Fruit fly (Drosophila melanogaster): Measurements from ENCODE around the gene CG34148.

CG34148 gene

DNA sequence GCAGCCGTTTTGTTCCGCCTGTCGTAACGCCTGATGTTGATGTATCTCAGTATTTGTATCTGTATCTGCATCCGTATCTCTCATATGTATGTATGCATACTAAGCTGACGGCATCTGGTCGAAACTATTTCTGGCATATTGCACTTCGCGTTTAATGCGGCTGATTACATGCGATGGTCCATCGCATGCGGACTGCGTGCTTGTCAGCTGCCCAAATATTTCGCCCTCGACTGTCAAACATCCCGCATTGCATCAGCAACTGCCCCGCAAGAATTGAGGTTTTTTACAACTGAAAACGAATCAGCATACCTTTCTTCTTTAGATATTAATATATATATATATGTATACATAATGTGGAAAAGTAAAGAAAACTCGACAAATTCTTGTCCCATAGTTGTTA is 15.6 kb downstream of the CG34148 start:
- no peak for TF ChIP-seq CG7045 (GFP tag; optimal IDR thresholded peaks at IDR 0.05)
- no peak for TF ChIP-seq kay (GFP tag; ENCODE audit: borderline replicate concordance)
- no peak for TF ChIP-seq pad (GFP tag; optimal IDR thresholded peaks at IDR 0.05)
- TF ChIP-seq CG5204 (GFP tag; optimal IDR thresholded peaks at IDR 0.05): no peak
- no peak for TF ChIP-seq Crg-1 (GFP tag; optimal IDR thresholded peaks at IDR 0.05)
- no peak for TF ChIP-seq ovo (GFP tag; optimal IDR thresholded peaks at IDR 0.05)
- no peak for TF ChIP-seq CG14711 (tag; optimal IDR thresholded peaks at IDR 0.05)
- TF ChIP-seq toe (GFP tag; optimal IDR thresholded peaks at IDR 0.05): no peak
- no peak for TF ChIP-seq Mnt (GFP tag; optimal IDR thresholded peaks at IDR 0.05)
- no peak for TF ChIP-seq bab1 (GFP tag; optimal IDR thresholded peaks at IDR 0.05)
- TF ChIP-seq CG11617 (GFP tag; optimal IDR thresholded peaks at IDR 0.05): no peak
- TF ChIP-seq CG1620 (GFP tag; optimal IDR thresholded peaks at IDR 0.05): no peak
- no peak for TF ChIP-seq tj (GFP tag; optimal IDR thresholded peaks at IDR 0.05)
- TF ChIP-seq CG12768 (GFP tag; optimal IDR thresholded peaks at IDR 0.05): no peak
- no peak for TF ChIP-seq cnc (optimal IDR thresholded peaks at IDR 0.05)
- TF ChIP-seq Clk (GFP tag; optimal IDR thresholded peaks at IDR 0.05): no peak

DNA sequence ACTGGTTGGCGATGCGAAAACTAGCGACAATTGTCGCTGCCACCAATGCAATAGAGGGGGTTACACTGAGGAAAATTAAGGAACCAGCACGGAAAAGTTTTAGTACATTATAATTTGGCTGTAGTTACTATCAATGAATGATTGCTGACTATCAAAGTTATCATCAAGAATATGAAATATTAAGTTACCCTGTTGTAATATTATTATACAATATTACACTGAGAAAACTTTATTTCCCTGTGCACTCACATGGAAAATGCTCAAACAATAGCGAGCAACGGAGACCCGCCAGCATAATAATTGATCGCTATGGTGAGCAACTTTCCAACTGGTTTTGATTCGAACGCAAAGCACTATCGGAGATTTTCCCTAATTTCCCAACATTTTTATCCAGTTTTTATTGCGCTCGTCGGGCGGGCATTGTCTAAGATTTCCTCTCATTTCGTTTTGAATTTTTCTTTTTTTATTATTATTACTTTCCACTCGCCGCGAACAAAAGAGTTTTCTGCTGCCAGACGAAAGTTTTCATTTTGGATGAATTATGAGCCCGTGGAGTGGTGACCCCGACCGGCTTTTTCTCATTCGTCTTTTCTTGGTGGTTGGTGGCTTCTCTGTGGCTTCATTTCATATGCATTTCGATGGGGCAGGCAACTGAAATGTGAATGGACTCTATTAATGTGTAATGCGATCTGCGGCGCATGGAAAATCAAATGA is 16.2 kb downstream of the CG34148 start:
- no peak for TF ChIP-seq CG12768 (GFP tag; optimal IDR thresholded peaks at IDR 0.05)
- TF ChIP-seq CG1620 (GFP tag; optimal IDR thresholded peaks at IDR 0.05): no peak
- TF ChIP-seq cnc (optimal IDR thresholded peaks at IDR 0.05): no peak
- no peak for TF ChIP-seq CG7101 (tag; optimal IDR thresholded peaks at IDR 0.05)
- no peak for TF ChIP-seq CG11617 (GFP tag; optimal IDR thresholded peaks at IDR 0.05)
- TF ChIP-seq Hr96 (GFP tag; optimal IDR thresholded peaks at IDR 0.05): no peak
- TF ChIP-seq Clk (GFP tag; optimal IDR thresholded peaks at IDR 0.05): no peak
- TF ChIP-seq Crg-1 (GFP tag; optimal IDR thresholded peaks at IDR 0.05): no peak
- no peak for TF ChIP-seq ovo (GFP tag; optimal IDR thresholded peaks at IDR 0.05)
- TF ChIP-seq kay (GFP tag; ENCODE audit: borderline replicate concordance): no peak
- TF ChIP-seq bab1 (GFP tag; optimal IDR thresholded peaks at IDR 0.05): no peak
- no peak for TF ChIP-seq cic (GFP tag; optimal IDR thresholded peaks at IDR 0.05)
- no peak for TF ChIP-seq CG7045 (GFP tag; optimal IDR thresholded peaks at IDR 0.05)
- no peak for TF ChIP-seq CG14711 (tag; optimal IDR thresholded peaks at IDR 0.05)
- no peak for TF ChIP-seq CG5204 (GFP tag; optimal IDR thresholded peaks at IDR 0.05)
- no peak for TF ChIP-seq pad (GFP tag; optimal IDR thresholded peaks at IDR 0.05)
- TF ChIP-seq tj (GFP tag; optimal IDR thresholded peaks at IDR 0.05): no peak
- no peak for TF ChIP-seq toe (GFP tag; optimal IDR thresholded peaks at IDR 0.05)
- TF ChIP-seq Mnt (GFP tag; optimal IDR thresholded peaks at IDR 0.05): no peak

DNA sequence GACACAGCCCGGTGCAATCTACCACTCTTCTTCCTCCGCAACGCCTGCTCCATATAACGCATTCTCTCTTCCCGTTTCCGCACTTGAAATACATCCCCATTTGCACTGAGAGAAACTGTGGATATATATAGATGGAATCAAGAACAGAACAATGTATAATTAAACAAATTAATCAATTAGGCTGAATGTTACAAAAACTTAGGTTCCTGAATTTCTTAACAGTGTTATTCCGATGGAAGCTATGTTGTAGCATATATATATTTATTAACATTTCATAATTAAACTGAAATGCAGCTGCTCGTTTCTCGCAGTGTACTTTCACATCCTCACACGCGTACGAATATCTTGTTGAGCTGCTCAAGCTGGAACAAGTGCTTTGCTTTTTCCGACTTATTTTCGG is 19.0 kb downstream of the CG34148 start:
- TF ChIP-seq bab1 (GFP tag; optimal IDR thresholded peaks at IDR 0.05) (no peak), Crg-1 (GFP tag; optimal IDR thresholded peaks at IDR 0.05) (no peak), CG7101 (tag; optimal IDR thresholded peaks at IDR 0.05) (no peak), tj (GFP tag; optimal IDR thresholded peaks at IDR 0.05) (no peak), CG12768 (GFP tag; optimal IDR thresholded peaks at IDR 0.05) (no peak), CG11617 (GFP tag; optimal IDR thresholded peaks at IDR 0.05) (no peak), kay (GFP tag; ENCODE audit: borderline replicate concordance) (peak; percentile 33), pad (GFP tag; optimal IDR thresholded peaks at IDR 0.05) (no peak)

- no peak for TF ChIP-seq CG7045 (GFP tag; optimal IDR thresholded peaks at IDR 0.05)
- no peak for TF ChIP-seq Crg-1 (GFP tag; optimal IDR thresholded peaks at IDR 0.05)
- TF ChIP-seq tj (GFP tag; optimal IDR thresholded peaks at IDR 0.05): peak; percentile 34
- TF ChIP-seq CG1620 (GFP tag; optimal IDR thresholded peaks at IDR 0.05): no peak
- TF ChIP-seq CG11617 (GFP tag; optimal IDR thresholded peaks at IDR 0.05): no peak
- TF ChIP-seq pad (GFP tag; optimal IDR thresholded peaks at IDR 0.05): no peak
- TF ChIP-seq cic (GFP tag; optimal IDR thresholded peaks at IDR 0.05): no peak
- TF ChIP-seq ovo (GFP tag; optimal IDR thresholded peaks at IDR 0.05): no peak
Measured at dm6 chr3R:21858290-21858875, 20.1 kb downstream of the CG34148 start.

dm6 chr3R:21857509-21857908 is 21.0 kb downstream of the CG34148 start:
- TF ChIP-seq kay (GFP tag; ENCODE audit: borderline replicate concordance) (no peak), CG14711 (tag; optimal IDR thresholded peaks at IDR 0.05) (no peak), Crg-1 (GFP tag; optimal IDR thresholded peaks at IDR 0.05) (no peak), tj (GFP tag; optimal IDR thresholded peaks at IDR 0.05) (no peak), CG5204 (GFP tag; optimal IDR thresholded peaks at IDR 0.05) (no peak), ovo (GFP tag; optimal IDR thresholded peaks at IDR 0.05) (no peak), CG1620 (GFP tag; optimal IDR thresholded peaks at IDR 0.05) (no peak), Mnt (GFP tag; optimal IDR thresholded peaks at IDR 0.05) (no peak), toe (GFP tag; optimal IDR thresholded peaks at IDR 0.05) (no peak), CG7101 (tag; optimal IDR thresholded peaks at IDR 0.05) (no peak), CG11617 (GFP tag; optimal IDR thresholded peaks at IDR 0.05) (no peak), cic (GFP tag; optimal IDR thresholded peaks at IDR 0.05) (no peak), pad (GFP tag; optimal IDR thresholded peaks at IDR 0.05) (no peak), bab1 (GFP tag; optimal IDR thresholded peaks at IDR 0.05) (no peak)

- peak; percentile 2 for TF ChIP-seq CG7045 (GFP tag; optimal IDR thresholded peaks at IDR 0.05)
- no peak for TF ChIP-seq Mnt (GFP tag; optimal IDR thresholded peaks at IDR 0.05)
- TF ChIP-seq Crg-1 (GFP tag; optimal IDR thresholded peaks at IDR 0.05): peak; percentile 13
Measured at dm6 chr3R:21856873-21857243, 21.6 kb downstream of the CG34148 start.
